Fruit fly (Drosophila melanogaster): ENCODE measurements around the gene Syt4.

DNA sequence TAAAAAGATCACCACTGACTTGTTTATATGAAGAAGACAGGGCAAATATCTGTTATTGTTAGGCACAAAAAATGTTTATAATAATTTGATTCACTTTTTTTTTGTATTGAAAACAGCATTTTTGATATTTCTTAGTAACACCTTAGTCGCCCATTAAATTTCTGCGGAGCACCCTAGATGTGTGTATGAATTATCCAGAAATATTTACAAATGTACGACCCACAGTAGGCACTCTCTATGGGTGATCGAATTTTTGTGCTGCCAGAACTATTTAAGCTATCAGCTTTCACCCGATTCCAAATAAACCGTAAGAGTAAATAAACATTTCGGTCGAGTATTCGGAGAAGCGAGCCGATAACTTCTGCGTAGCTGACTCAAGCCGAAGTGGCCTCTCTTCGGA lies 19.8 kb downstream of the Syt4 start, which contains the start of gene RacGAP84C:
- TF ChIP-seq CG8478 (optimal IDR thresholded peaks at IDR 0.05) (no peak), CTCF (optimal IDR thresholded peaks at IDR 0.05) (no peak)

Data from S2 (cell line).